Worm (Caenorhabditis elegans) whole organism, late embryonic: ENCODE measurements around the gene alh-11.

ENCODE experiments used
- C38D4.7 ChIP-seq: fragments of 200-800 bp; sonication (Bioruptor generic); optimal IDR thresholded peaks from 2 replicates; lab custom pipeline; 2018; ENCODE audit warnings: mild to moderate bottlenecking, missing genetic modification characterization, moderate library complexity, missing compliant biosample characterization
- K02D7.2 ChIP-seq: sonication (generic microtip); optimal IDR thresholded peaks from 2 replicates; lab custom pipeline; 2017; ENCODE audit warnings: mild to moderate bottlenecking, missing genetic modification characterization, missing compliant biosample characterization
- Y22D7AL.16 ChIP-seq: sonication (generic microtip); optimal IDR thresholded peaks from 2 replicates; lab custom pipeline; 2016; ENCODE audit warnings: missing genetic modification characterization, missing compliant biosample characterization
- ceh-14 ChIP-seq: sonication (generic microtip); optimal IDR thresholded peaks from 2 replicates; lab custom pipeline; 2016; ENCODE audit warnings: missing genotype, missing genetic modification characterization, missing compliant biosample characterization
- ceh-2 ChIP-seq: sonication (generic microtip); optimal IDR thresholded peaks from 2 replicates; lab custom pipeline; 2016; ENCODE audit warnings: missing genotype, missing genetic modification characterization, missing compliant biosample characterization
- ceh-22 ChIP-seq: sonication (generic microtip); optimal IDR thresholded peaks from 2 replicates; lab custom pipeline; 2017; ENCODE audit warnings: missing biosample characterization, missing genetic modification characterization
- ceh-30 ChIP-seq: fragments of 150-350 bp; optimal IDR thresholded peaks from 2 replicates; lab custom pipeline; 2014; ENCODE audit warnings: missing biosample characterization, missing genetic modification characterization
- ceh-31 ChIP-seq: sonication (generic microtip); optimal IDR thresholded peaks from 2 replicates; lab custom pipeline; 2016; ENCODE audit warnings: missing genetic modification characterization, missing compliant biosample characterization
- ceh-48 ChIP-seq: sonication (generic microtip); optimal IDR thresholded peaks from 2 replicates; lab custom pipeline; 2016; ENCODE audit warnings: missing genetic modification characterization, inconsistent platforms, missing compliant biosample characterization
- ceh-6 ChIP-seq: fragments of 200-800 bp; sonication (Bioruptor generic); optimal IDR thresholded peaks from 2 replicates; lab custom pipeline; 2018; ENCODE audit warnings: mild to moderate bottlenecking, missing genetic modification characterization, missing compliant biosample characterization
- ceh-9 ChIP-seq: sonication (generic microtip); optimal IDR thresholded peaks from 2 replicates; lab custom pipeline; 2016; ENCODE audit warnings: mild to moderate bottlenecking, missing genetic modification characterization, inconsistent platforms, missing compliant biosample characterization
- che-1 ChIP-seq: sonication (generic microtip); optimal IDR thresholded peaks from 2 replicates; lab custom pipeline; 2016; ENCODE audit warnings: mild to moderate bottlenecking, missing genetic modification characterization, missing compliant biosample characterization
- dmd-4 ChIP-seq: sonication (generic microtip); optimal IDR thresholded peaks from 2 replicates; lab custom pipeline; 2016; ENCODE audit warnings: borderline replicate concordance, missing genetic modification characterization, missing compliant biosample characterization
- dve-1 ChIP-seq: sonication (generic microtip); optimal IDR thresholded peaks from 2 replicates; lab custom pipeline; 2017; ENCODE audit warnings: antibody characterized with exemption, mild to moderate bottlenecking, missing genetic modification characterization, missing compliant biosample characterization
- elt-2 ChIP-seq: sonication (generic microtip); optimal IDR thresholded peaks from 2 replicates; lab custom pipeline; 2016; ENCODE audit warnings: missing genetic modification reagents, missing genetic modification characterization, missing compliant biosample characterization
- ets-4 ChIP-seq: sonication (generic microtip); optimal IDR thresholded peaks from 2 replicates; lab custom pipeline; 2016; ENCODE audit warnings: missing genetic modification characterization, missing compliant biosample characterization
- fax-1 ChIP-seq: sonication (generic microtip); optimal IDR thresholded peaks from 2 replicates; lab custom pipeline; 2016; ENCODE audit warnings: missing genotype, missing genetic modification characterization, missing compliant biosample characterization
- fkh-10 ChIP-seq: fragments of 150-350 bp; optimal IDR thresholded peaks from 2 replicates; lab custom pipeline; 2014; ENCODE audit warnings: missing biosample characterization, missing genetic modification reagents, missing genetic modification characterization
- fkh-6 ChIP-seq: sonication (generic microtip); optimal IDR thresholded peaks from 2 replicates; lab custom pipeline; 2016; ENCODE audit warnings: missing genetic modification characterization, missing compliant biosample characterization
- hlh-6 ChIP-seq: sonication (generic microtip); optimal IDR thresholded peaks from 2 replicates; lab custom pipeline; 2016; ENCODE audit warnings: missing genotype, missing genetic modification characterization, missing compliant biosample characterization
- hlh-8 ChIP-seq: sonication (generic microtip); optimal IDR thresholded peaks from 2 replicates; lab custom pipeline; 2016; ENCODE audit warnings: missing genotype, missing genetic modification characterization, missing compliant biosample characterization
- lim-6 ChIP-seq: sonication (generic microtip); optimal IDR thresholded peaks from 2 replicates; lab custom pipeline; 2016; ENCODE audit warnings: missing genetic modification characterization, missing compliant biosample characterization
- lin-11 ChIP-seq: fragments of 200-800 bp; sonication (Bioruptor generic); optimal IDR thresholded peaks from 2 replicates; lab custom pipeline; 2018; ENCODE audit warnings: mild to moderate bottlenecking, missing genetic modification characterization, missing compliant biosample characterization
- nhr-232 ChIP-seq: sonication (generic microtip); optimal IDR thresholded peaks from 2 replicates; lab custom pipeline; 2016; ENCODE audit warnings: missing genetic modification characterization, missing compliant biosample characterization
- pag-3 ChIP-seq: sonication (generic microtip); optimal IDR thresholded peaks from 2 replicates; lab custom pipeline; 2016; ENCODE audit warnings: missing compliant biosample characterization, missing genetic modification characterization, borderline replicate concordance
- pqm-1 ChIP-seq: sonication (generic microtip); optimal IDR thresholded peaks from 2 replicates; lab custom pipeline; 2016; ENCODE audit warnings: missing genetic modification characterization, missing compliant biosample characterization
- sdc-2 ChIP-seq: sonication (generic microtip); optimal IDR thresholded peaks from 2 replicates; lab custom pipeline; 2016; ENCODE audit warnings: missing genotype, missing genetic modification characterization, missing compliant biosample characterization
- sox-4 ChIP-seq: sonication (generic microtip); optimal IDR thresholded peaks from 2 replicates; lab custom pipeline; 2017; ENCODE audit warnings: mild to moderate bottlenecking, missing genetic modification characterization, inconsistent platforms, missing compliant biosample characterization
- syd-9 ChIP-seq: sonication (generic microtip); optimal IDR thresholded peaks from 2 replicates; lab custom pipeline; 2016; ENCODE audit warnings: mild to moderate bottlenecking, missing genetic modification characterization, moderate library complexity, missing compliant biosample characterization
- tbx-2 ChIP-seq: sonication (generic microtip); optimal IDR thresholded peaks from 2 replicates; lab custom pipeline; 2016; ENCODE audit warnings: missing genetic modification characterization, missing compliant biosample characterization
- ttx-3 ChIP-seq: sonication (generic microtip); optimal IDR thresholded peaks from 2 replicates; lab custom pipeline; 2016; ENCODE audit warnings: missing genetic modification reagents, missing genetic modification characterization, missing compliant biosample characterization
- unc-3 ChIP-seq, 2 experiments: fragments of 200-800 bp in 1 of 2; sonication (Bioruptor generic) in 1 of 2; sonication (generic microtip) in 1 of 2; conservative IDR thresholded peaks in 1 of 2; optimal IDR thresholded peaks in 1 of 2; 2 replicates each; pipeline versions ENCODE4 v1.3.6 to Lab custom; 2016 to 2022; ENCODE audit warnings: missing compliant biosample characterization in 2 of 2, missing genetic modification characterization in 2 of 2, missing genetic modification reagents in 1 of 2
- zip-5 ChIP-seq: sonication (generic microtip); optimal IDR thresholded peaks from 2 replicates; lab custom pipeline; 2016; ENCODE audit warnings: missing genetic modification characterization, missing compliant biosample characterization

alh-11 gene

ce11 chrIII:775443-775842, 3.2 kb downstream of the alh-11 start (continued):
- TF ChIP-seq C38D4.7, result no peak
- no peak for TF ChIP-seq ceh-2 (tag; lab: Kevin White, UChicago)

- TF ChIP-seq elt-2 (tag; lab: Kevin White, UChicago), result no peak
- TF ChIP-seq zip-5, result no peak
- no peak for TF ChIP-seq ceh-9 (tag; lab: Kevin White, UChicago)
- TF ChIP-seq K02D7.2 (tag; lab: Kevin White, UChicago), result no peak
- TF ChIP-seq syd-9 (tag; lab: Kevin White, UChicago), result no peak
- no peak for TF ChIP-seq dve-1 (tag; lab: Kevin White, UChicago)
- no peak for TF ChIP-seq tbx-2 (tag; lab: Kevin White, UChicago)
- TF ChIP-seq nhr-232 (tag; lab: Kevin White, UChicago), result no peak
- TF ChIP-seq dmd-4 (tag; lab: Kevin White, UChicago), result no peak
- no peak for TF ChIP-seq sdc-2 (tag; lab: Kevin White, UChicago)
- TF ChIP-seq hlh-8, result no peak
- no peak for TF ChIP-seq Y22D7AL.16 (tag; lab: Kevin White, UChicago)
- no peak for TF ChIP-seq lim-6 (tag; lab: Kevin White, UChicago)
- TF ChIP-seq ttx-3 (tag; lab: Kevin White, UChicago), result no peak
- TF ChIP-seq ceh-48 (tag; lab: Kevin White, UChicago), result no peak
- TF ChIP-seq ets-4, result no peak
- TF ChIP-seq fax-1 (tag; lab: Kevin White, UChicago), result no peak
- TF ChIP-seq, all 69 proteins: peak for 0
These were observed 5.6 kb downstream of the alh-11 start, which contains the start of gene cyn-6 for ce11 chrIII:773114-773513. Gene cyn-6 (plus strand): TSS chrIII:773414.

ce11 chrIII:772675-773074, 6.0 kb downstream of the alh-11 start:
- TF ChIP-seq hlh-6 (no peak), lim-6 (tag; lab: Kevin White, UChicago) (no peak), fkh-6 (tag; lab: Kevin White, UChicago) (no peak), sox-4 (no peak), dmd-4 (tag; lab: Kevin White, UChicago) (no peak), pag-3 (tag; lab: Kevin White, UChicago) (no peak), ceh-6 (GFP tag; lab: Kevin White, UChicago) (no peak), ceh-22 (no peak), C38D4.7 (no peak), ceh-14 (tag; lab: Kevin White, UChicago) (no peak), che-1 (tag; lab: Kevin White, UChicago) (no peak), ceh-30 (tag; lab: Kevin White, UChicago) (no peak), elt-2 (tag; lab: Kevin White, UChicago) (peak; percentile 83), ceh-48 (tag; lab: Kevin White, UChicago) (peak; percentile 3), fax-1 (tag; lab: Kevin White, UChicago) (no peak), ceh-31 (tag; lab: Kevin White, UChicago) (no peak)
- TF ChIP-seq, all 69 proteins: peak for 2

- TF ChIP-seq ceh-14 (tag; lab: Kevin White, UChicago) (no peak), che-1 (tag; lab: Kevin White, UChicago) (no peak), unc-3 (GFP tag; conservative IDR thresholded peaks at IDR 0.05; lab: Robert Waterston, UW) (no peak), unc-3 (tag; optimal IDR thresholded peaks at IDR 0.05; lab: Kevin White, UChicago) (no peak), ceh-6 (GFP tag; lab: Kevin White, UChicago) (no peak), fkh-10 (GFP tag; lab: Kevin White, UChicago) (no peak), pqm-1 (tag; lab: Kevin White, UChicago) (no peak), dve-1 (tag; lab: Kevin White, UChicago) (no peak), sdc-2 (tag; lab: Kevin White, UChicago) (no peak), lin-11 (tag; lab: Kevin White, UChicago) (no peak), ceh-48 (tag; lab: Kevin White, UChicago) (no peak)
These were observed 7.7 kb downstream of the alh-11 start, which contains the start of gene tpst-2 for ce11 chrIII:770958-771357. Gene tpst-2 (plus strand): TSS chrIII:771258.
